Worm (Caenorhabditis elegans) whole organism, L4/young adult: ENCODE data around the gene C36C5.4.

ENCODE experiments used
- W03F9.2 ChIP-seq: fragments of 150-350 bp; optimal IDR thresholded peaks from 2 replicates; lab custom pipeline; 2014; ENCODE audit warnings: missing biosample characterization, missing genetic modification characterization
- dao-5 ChIP-seq: sonication (generic microtip); optimal IDR thresholded peaks from 2 replicates; lab custom pipeline; 2016; ENCODE audit warnings: missing genotype, missing genetic modification characterization, moderate library complexity, missing compliant biosample characterization
- him-1 ChIP-seq: sonication (generic microtip); optimal IDR thresholded peaks from 2 replicates; lab custom pipeline; 2016; ENCODE audit warnings: missing genotype, missing genetic modification reagents, missing genetic modification characterization, missing compliant biosample characterization

ce11 chrV:3121743-3122142 is 44.6 kb upstream of the C36C5.4 start, which contains the start of gene srt-56:
- TF ChIP-seq dao-5 (tag; lab: Kevin White, UChicago) = no peak
- TF ChIP-seq W03F9.2 (tag; lab: Kevin White, UChicago) = no peak
- TF ChIP-seq him-1 (tag; lab: Kevin White, UChicago) = no peak
